Fruit fly (Drosophila melanogaster): ENCODE measurements around the gene Pex12.

Gene Pex12

dm6 chr2L:825768-826263 is 10.0 kb downstream of the Pex12 start, which contains the start of the genes CG3862 and dock:
TSS of gene CG3862 (minus strand) at chr2L:825861.
TSS of gene dock (plus strand) at chr2L:825969.
- peak; percentile 81 for TF ChIP-seq noc (tag; optimal IDR thresholded peaks at IDR 0.05)

DNA sequence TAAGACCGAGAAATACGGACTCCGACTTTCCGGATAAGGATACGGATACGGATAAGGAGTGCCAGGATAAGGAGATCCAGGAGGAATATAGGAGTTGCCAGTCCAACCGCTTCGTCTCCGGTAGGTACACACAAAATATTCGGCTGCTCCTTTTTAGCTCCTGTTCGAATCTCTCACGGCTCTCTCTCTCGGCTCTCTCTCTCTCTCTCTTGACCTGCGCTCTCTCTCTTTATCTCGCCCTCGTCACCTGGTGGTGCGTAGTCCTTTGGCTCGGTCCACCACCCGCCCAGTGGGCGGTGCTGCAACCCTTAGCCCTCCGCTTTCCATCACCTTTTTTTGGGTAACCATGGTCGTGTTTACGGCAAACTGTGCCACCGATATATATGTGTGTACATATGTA is 10.6 kb downstream of the Pex12 start:
- TF ChIP-seq noc (tag; optimal IDR thresholded peaks at IDR 0.05) = no peak

DNA sequence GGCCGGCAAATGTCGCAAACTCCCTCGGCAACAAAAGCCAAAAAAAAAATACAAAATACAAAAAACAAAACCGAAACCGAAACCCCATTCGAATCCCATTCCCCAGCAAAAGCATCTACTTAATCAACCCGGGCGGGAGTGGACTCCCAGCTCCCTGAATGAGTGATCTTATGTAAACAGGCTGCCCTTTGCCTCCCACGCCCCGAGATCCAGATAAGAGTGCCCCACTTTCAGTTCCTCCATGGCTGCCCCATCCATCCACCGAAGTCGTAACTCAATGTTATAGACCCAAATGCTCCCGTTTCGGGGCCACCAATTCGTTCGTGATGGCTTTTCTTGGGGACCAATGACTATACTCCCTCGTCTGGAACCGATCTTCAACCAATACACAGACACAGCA is 11.3 kb downstream of the Pex12 start:
- no peak for TF ChIP-seq noc (tag; optimal IDR thresholded peaks at IDR 0.05)

DNA sequence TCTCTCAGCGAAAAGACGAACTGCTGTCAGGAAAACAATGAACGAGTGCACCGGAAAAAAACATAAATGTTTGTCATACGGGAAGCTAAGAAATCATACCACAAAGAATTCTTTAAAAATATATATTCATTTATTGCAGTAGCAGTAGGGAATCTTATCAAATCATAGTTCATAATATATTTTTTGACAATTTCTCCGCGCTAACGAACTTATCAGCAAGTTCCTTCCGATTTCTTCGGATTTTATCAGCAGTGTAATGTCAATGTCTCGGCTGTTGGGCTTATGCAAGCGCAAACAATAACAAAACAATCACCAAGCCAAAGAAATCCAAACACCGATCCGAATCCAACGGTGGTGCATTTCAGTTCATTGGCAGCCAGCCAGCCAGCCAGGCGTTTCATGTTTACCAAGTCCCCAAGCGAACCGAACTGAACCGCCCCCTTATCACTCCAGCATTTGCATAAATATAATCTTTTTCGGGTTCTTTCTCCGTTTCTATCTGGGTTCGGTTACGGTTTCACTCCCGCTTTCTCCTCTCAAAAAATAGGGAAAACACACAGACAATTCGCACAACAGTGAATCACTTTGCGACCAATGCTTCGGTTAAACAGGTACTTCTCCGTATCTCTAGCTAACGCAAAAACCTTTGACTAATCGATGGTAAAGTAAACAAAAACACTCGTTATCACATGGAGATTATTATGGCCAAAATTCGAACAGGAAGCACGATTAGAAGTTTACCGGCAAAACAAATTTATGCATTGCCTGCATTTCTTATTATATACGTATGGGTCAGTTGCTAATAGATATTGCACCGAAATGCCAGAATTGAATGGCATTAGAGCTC is 11.9 kb downstream of the Pex12 start:
- TF ChIP-seq noc (tag; optimal IDR thresholded peaks at IDR 0.05) = no peak

dm6 chr2L:837989-838388 is 22.2 kb downstream of the Pex12 start:
- TF ChIP-seq noc (tag; optimal IDR thresholded peaks at IDR 0.05) = no peak

DNA sequence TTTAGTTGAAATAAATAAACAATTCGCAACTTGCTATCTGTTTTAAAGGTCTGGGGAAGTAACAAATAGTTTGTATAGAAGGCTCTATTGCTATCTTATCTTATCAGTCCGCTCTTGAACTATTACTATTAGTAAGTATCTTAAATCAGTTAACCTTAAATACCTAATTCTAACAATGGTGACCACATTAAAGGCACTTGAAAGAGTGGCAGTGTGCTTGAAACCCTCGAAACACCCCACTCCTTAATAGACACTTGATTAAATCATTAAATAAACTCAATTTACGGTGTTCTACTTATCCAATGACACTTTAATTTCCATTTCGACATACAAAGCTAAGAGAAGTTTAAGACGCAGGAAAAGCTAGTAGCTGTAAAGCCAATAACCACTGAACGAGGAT is 23.0 kb downstream of the Pex12 start:
- peak; percentile 67 for TF ChIP-seq noc (tag; optimal IDR thresholded peaks at IDR 0.05)

DNA sequence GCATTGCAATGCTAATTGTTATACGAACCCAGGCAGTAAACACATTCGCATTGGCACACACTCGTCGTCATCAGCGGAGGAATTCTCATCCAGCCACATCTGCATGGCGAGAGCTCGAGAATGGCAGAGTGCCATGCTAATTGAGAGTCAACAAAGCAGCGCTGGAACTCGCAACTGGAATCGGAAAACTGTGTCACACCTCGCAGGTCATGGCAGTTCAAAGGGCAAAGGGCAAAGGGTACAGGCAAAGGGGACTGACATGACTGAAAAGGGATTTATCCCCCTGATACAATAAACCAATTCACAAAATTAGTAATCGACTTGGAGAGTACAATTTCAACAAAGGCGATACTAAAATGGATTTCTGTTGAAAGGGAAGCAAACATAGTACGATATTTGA is 24.2 kb downstream of the Pex12 start:
- TF ChIP-seq noc (tag; optimal IDR thresholded peaks at IDR 0.05) = no peak

DNA sequence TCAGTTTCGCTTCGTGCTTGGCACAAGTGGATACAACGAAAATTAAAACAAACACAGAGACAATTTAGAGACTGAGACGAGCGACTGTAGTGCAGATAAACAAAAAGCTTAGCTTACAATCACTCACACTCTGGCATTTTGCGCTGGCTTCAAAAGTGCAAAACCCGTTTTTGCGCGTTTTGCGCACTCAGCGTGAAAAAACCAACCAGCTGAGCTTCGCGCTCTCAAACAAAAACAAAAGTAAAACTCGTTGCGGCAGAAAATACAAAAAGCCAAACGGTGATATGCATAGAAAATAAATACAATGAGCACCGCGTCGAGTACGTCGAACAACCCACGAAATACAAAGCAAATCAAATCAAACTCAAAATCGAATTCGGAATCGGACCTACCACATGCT is 24.9 kb downstream of the Pex12 start:
- no peak for TF ChIP-seq noc (tag; optimal IDR thresholded peaks at IDR 0.05)

DNA sequence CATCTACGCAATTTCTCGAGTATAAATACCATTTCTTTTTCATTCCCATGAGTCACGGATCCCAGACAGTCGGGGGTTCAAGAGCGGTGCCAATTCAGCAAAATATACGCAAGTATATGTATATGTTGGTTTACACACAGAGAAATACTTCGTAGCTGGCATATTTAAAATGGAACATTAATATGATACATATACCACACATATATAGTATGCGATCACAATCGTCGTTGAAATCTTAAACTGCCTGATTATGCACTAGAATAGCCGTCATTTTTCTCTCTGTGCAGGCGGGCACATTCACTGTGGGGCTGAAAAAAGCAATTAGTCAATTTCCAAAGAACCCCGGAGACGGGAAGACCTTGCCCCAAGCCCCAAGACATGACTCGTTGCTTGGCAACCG is 25.9 kb downstream of the Pex12 start:
- TF ChIP-seq noc (tag; optimal IDR thresholded peaks at IDR 0.05) = peak; percentile 84

DNA sequence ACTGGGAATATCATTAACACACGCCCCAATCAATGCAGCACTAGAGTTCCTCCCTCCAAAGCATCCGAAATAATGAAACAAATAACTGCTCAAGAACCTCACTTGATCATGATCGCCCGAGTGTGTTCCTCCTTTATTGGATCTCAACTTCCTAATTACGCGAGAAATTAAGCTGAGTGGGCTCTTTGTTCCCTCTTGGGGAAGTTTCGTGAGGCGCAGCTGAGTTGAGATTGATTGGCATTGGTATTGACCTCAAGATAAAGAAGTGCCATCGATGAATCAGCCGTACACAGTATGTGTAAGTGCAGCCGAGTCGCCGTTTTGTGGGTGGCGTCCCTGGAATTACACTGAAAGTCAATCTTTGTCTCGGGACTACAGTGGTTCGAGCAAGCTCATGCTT is 27.1 kb downstream of the Pex12 start:
- no peak for TF ChIP-seq noc (tag; optimal IDR thresholded peaks at IDR 0.05)

- no peak for TF ChIP-seq noc (tag; optimal IDR thresholded peaks at IDR 0.05)
These were observed 27.5 kb downstream of the Pex12 start for dm6 chr2L:843301-843700.

- no peak for TF ChIP-seq noc (tag; optimal IDR thresholded peaks at IDR 0.05)
These were observed 28.3 kb downstream of the Pex12 start for dm6 chr2L:843850-844791.

dm6 chr2L:845341-846004 is 29.7 kb downstream of the Pex12 start:
- peak; percentile 45 for TF ChIP-seq noc (tag; optimal IDR thresholded peaks at IDR 0.05)

DNA sequence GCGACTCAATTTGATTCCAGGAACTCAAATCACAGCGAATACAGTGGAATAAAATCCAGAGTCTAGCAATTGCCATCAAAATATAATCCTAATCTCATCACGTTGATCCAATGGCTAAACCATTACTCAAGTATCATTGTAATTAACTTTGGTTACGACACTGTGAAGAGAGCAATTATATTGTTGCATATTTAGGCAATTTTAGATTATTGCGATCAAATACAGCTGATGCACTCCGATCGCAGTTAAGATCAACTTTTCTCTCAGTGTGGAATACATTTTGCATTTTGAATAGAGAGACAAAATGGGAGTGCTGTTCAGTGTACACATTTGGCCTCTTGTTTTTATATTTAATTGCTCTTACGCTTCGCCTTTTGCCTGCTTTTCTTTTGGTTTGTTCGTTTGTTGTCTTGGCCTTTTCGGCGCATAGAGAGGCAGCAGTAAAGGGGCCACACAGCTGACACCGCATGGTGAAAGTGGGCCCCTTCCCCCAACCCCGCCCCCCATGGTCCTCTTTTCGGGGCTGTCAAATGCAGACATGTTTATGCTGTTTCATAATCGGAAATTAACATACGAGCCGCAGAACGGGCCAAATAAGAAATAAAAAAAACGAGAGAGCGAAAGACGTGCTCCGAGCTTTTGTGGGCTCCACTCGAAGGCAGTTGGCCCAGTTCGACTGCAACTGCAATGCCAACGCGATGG is 30.5 kb downstream of the Pex12 start:
- TF ChIP-seq noc (tag; optimal IDR thresholded peaks at IDR 0.05) = peak; percentile 38

All from whole organism, larva.